Worm (Caenorhabditis elegans) whole organism, young adult: ENCODE results near the gene Y42H9AR.4.

Source experiments
- B0336.3 ChIP-seq: fragments of 200-800 bp; sonication (Bioruptor generic); IDR thresholded peaks from 2 replicates; pipeline ENCODE4 v1.3.6; 2022; ENCODE audit warnings: missing genetic modification characterization, missing compliant biosample characterization
- C06A6.2 ChIP-seq: fragments of 200-800 bp; sonication (Bioruptor generic); conservative IDR thresholded peaks from 2 replicates; pipeline ENCODE4 v1.3.6; 2022; ENCODE audit warnings: missing genetic modification characterization, missing compliant biosample characterization
- D2030.7 ChIP-seq: fragments of 200-800 bp; sonication (Bioruptor generic); IDR thresholded peaks from 2 replicates; pipeline ENCODE4 v1.3.6; 2022; ENCODE audit warnings: missing genetic modification reagents, missing genetic modification characterization, missing compliant biosample characterization
- F33H1.4 ChIP-seq: fragments of 200-800 bp; sonication (Bioruptor generic); IDR thresholded peaks from 2 replicates; pipeline ENCODE4 v1.3.6; 2022; ENCODE audit warnings: missing genetic modification reagents, missing genetic modification characterization, missing compliant biosample characterization
- F37B4.10 ChIP-seq: fragments of 200-800 bp; sonication (Bioruptor generic); IDR thresholded peaks from 2 replicates; pipeline ENCODE4 v1.3.6; 2022; ENCODE audit warnings: missing genetic modification characterization, missing compliant biosample characterization
- F39B2.1 ChIP-seq: fragments of 200-800 bp; sonication (Bioruptor generic); IDR thresholded peaks from 2 replicates; pipeline ENCODE4 v1.3.6; 2022; ENCODE audit warnings: missing genetic modification reagents, missing genetic modification characterization, missing compliant biosample characterization
- Y53F4B.3 ChIP-seq: fragments of 200-800 bp; sonication (Bioruptor generic); IDR thresholded peaks from 2 replicates; pipeline ENCODE4 v1.3.6; 2022; ENCODE audit warnings: missing genetic modification reagents, missing genetic modification characterization, missing compliant biosample characterization
- Y95B8A.8 ChIP-seq: fragments of 200-800 bp; sonication (Bioruptor generic); IDR thresholded peaks from 2 replicates; pipeline ENCODE4 v1.3.6; 2022; ENCODE audit warnings: missing genetic modification reagents, missing genetic modification characterization, missing compliant biosample characterization
- ceh-27 ChIP-seq: fragments of 200-800 bp; sonication (Bioruptor generic); optimal IDR thresholded peaks from 2 replicates; lab custom pipeline; 2018; ENCODE audit warnings: mild to moderate bottlenecking, missing genetic modification characterization, moderate library complexity, missing compliant biosample characterization
- ceh-91 ChIP-seq: fragments of 200-800 bp; sonication (Bioruptor generic); IDR thresholded peaks from 2 replicates; pipeline ENCODE4 v1.3.6; 2022; ENCODE audit warnings: missing genetic modification reagents, missing genetic modification characterization, missing compliant biosample characterization
- dox-1 ChIP-seq: fragments of 200-800 bp; sonication (Bioruptor generic); IDR thresholded peaks from 2 replicates; pipeline ENCODE4 v1.3.6; 2022; ENCODE audit warnings: missing genetic modification reagents, missing genetic modification characterization, missing compliant biosample characterization
- egl-44 ChIP-seq: fragments of 200-800 bp; sonication (Bioruptor generic); IDR thresholded peaks from 2 replicates; pipeline ENCODE4 v1.3.6; 2022; ENCODE audit warnings: missing genetic modification reagents, missing genetic modification characterization, missing compliant biosample characterization
- egrh-3 ChIP-seq: fragments of 200-800 bp; sonication (Bioruptor generic); IDR thresholded peaks from 2 replicates; pipeline ENCODE4 v1.3.6; 2022; ENCODE audit warnings: missing genetic modification reagents, missing genetic modification characterization, missing compliant biosample characterization
- ekl-4 ChIP-seq: fragments of 200-800 bp; sonication (Bioruptor generic); IDR thresholded peaks from 2 replicates; pipeline ENCODE4 v1.3.6; 2022; ENCODE audit warnings: missing genetic modification reagents, missing genetic modification characterization, missing compliant biosample characterization
- hsf-1 ChIP-seq: fragments of 200-800 bp; sonication (Bioruptor generic); IDR thresholded peaks from 2 replicates; pipeline ENCODE4 v1.3.6; 2022; ENCODE audit warnings: missing genetic modification reagents, missing genetic modification characterization, missing compliant biosample characterization
- lir-1 ChIP-seq: fragments of 200-800 bp; sonication (Bioruptor generic); conservative IDR thresholded peaks from 2 replicates; pipeline ENCODE4 v1.3.6; 2022; ENCODE audit warnings: missing genetic modification reagents, missing genetic modification characterization, missing compliant biosample characterization
- madf-8 ChIP-seq: fragments of 200-800 bp; sonication (Bioruptor generic); conservative IDR thresholded peaks from 2 replicates; pipeline ENCODE4 v1.3.6; 2022; ENCODE audit warnings: missing genetic modification reagents, missing genetic modification characterization, missing compliant biosample characterization
- mcd-1 ChIP-seq: fragments of 200-800 bp; sonication (Bioruptor generic); IDR thresholded peaks from 2 replicates; pipeline ENCODE4 v1.3.6; 2022; ENCODE audit warnings: missing genetic modification reagents, missing genetic modification characterization, missing compliant biosample characterization
- nfya-2 ChIP-seq: fragments of 200-800 bp; sonication (Bioruptor generic); IDR thresholded peaks from 2 replicates; pipeline ENCODE4 v1.3.6; 2022; ENCODE audit warnings: missing genetic modification reagents, missing genetic modification characterization, missing compliant biosample characterization
- nfyb-1 ChIP-seq: fragments of 200-800 bp; sonication (Bioruptor generic); IDR thresholded peaks from 2 replicates; pipeline ENCODE4 v1.3.6; 2022; ENCODE audit warnings: missing genetic modification reagents, missing genetic modification characterization, missing compliant biosample characterization
- nhr-179 ChIP-seq: sonication (generic microtip); optimal IDR thresholded peaks from 2 replicates; lab custom pipeline; 2016; ENCODE audit warnings: mild to moderate bottlenecking, missing genetic modification characterization, missing compliant biosample characterization
- nhr-27 ChIP-seq: fragments of 200-800 bp; sonication (Bioruptor generic); optimal IDR thresholded peaks from 2 replicates; lab custom pipeline; 2018; ENCODE audit warnings: mild to moderate bottlenecking, missing genetic modification characterization, moderate library complexity, missing compliant biosample characterization
- pbrm-1 ChIP-seq: fragments of 200-800 bp; sonication (Bioruptor generic); IDR thresholded peaks from 2 replicates; pipeline ENCODE4 v1.3.6; 2022; ENCODE audit warnings: missing genetic modification reagents, missing genetic modification characterization, missing compliant biosample characterization
- rec-8 ChIP-seq, 2 experiments: sonication (generic microtip); optimal IDR thresholded peaks; 2 replicates each; lab custom pipeline; 2016; ENCODE audit warnings: mild to moderate bottlenecking in 2 of 2, missing genetic modification characterization in 2 of 2, missing genetic modification reagents in 2 of 2, missing genotype in 2 of 2, missing biosample characterization in 1 of 2, missing compliant biosample characterization in 1 of 2, moderate library complexity in 1 of 2
- snpc-1.1 ChIP-seq: sonication (generic microtip); optimal IDR thresholded peaks from 2 replicates; lab custom pipeline; 2017; ENCODE audit warnings: missing genetic modification characterization, mild to moderate bottlenecking, missing compliant biosample characterization, antibody characterized with exemption, moderate library complexity, missing genotype, missing genetic modification reagents; ENCODE audit not compliant: insufficient read depth
- snpc-4 ChIP-seq, 5 experiments: fragments of 150-350 bp in 1 of 5; sonication (generic microtip) in 4 of 5; optimal IDR thresholded peaks; 2 replicates each; lab custom pipeline; 2014 to 2018; ENCODE audit warnings: missing genetic modification characterization in 5 of 5, missing biosample characterization in 3 of 5, antibody characterized with exemption in 2 of 5, mild to moderate bottlenecking in 2 of 5, missing compliant biosample characterization in 2 of 5, missing genotype in 2 of 5, moderate library complexity in 2 of 5, missing genetic modification reagents in 1 of 5
- tlf-1 ChIP-seq: fragments of 200-800 bp; sonication (Bioruptor generic); optimal IDR thresholded peaks from 2 replicates; lab custom pipeline; 2018; ENCODE audit warnings: mild to moderate bottlenecking, missing genetic modification characterization, missing compliant biosample characterization
- xnd-1 ChIP-seq: sonication (generic microtip); optimal IDR thresholded peaks from 2 replicates; lab custom pipeline; 2016; ENCODE audit warnings: missing genotype, missing genetic modification reagents, missing genetic modification characterization, missing compliant biosample characterization
- zfh-2 ChIP-seq: fragments of 200-800 bp; sonication (Bioruptor generic); conservative IDR thresholded peaks from 2 replicates; pipeline ENCODE4 v1.3.6; 2022; ENCODE audit warnings: missing genetic modification reagents, missing genetic modification characterization, missing compliant biosample characterization

The Y42H9AR.4 gene

ce11 chrIV:8075516-8075915, 36.5 kb downstream of the Y42H9AR.4 start:
- TF ChIP-seq Y53F4B.3 (no peak), snpc-1.1 (tag; lab: Kevin White, UChicago) (peak; percentile 51), snpc-4 (GFP tag; optimal IDR thresholded peaks at IDR 0.05; lab: Kevin White, UChicago) (no peak), snpc-4 (tag; optimal IDR thresholded peaks at IDR 0.05; lab: Kevin White, UChicago) (peak in 3 of 4 experiments; percentile 26 to 54 (median 52))

- TF ChIP-seq pbrm-1 (0 out of 2 replicates have a peak, but pooled peaks have one; percentile 53), egrh-3 (GFP tag; lab: Robert Waterston, UW) (peak; percentile 35), dox-1 (GFP tag; lab: Robert Waterston, UW) (peak; percentile 69; the same call in 1 of the 2 replicates), F33H1.4 (peak; percentile 78), D2030.7 (GFP tag; lab: Robert Waterston, UW) (peak; percentile 12; the same call in 1 of the 2 replicates), mcd-1 (GFP tag; lab: Robert Waterston, UW) (peak; percentile 26; the same call in 1 of the 2 replicates), ceh-91 (GFP tag; lab: Robert Waterston, UW) (0 out of 2 replicates have a peak, but pooled peaks have one; percentile 38), F37B4.10 (GFP tag; lab: Robert Waterston, UW) (0 out of 2 replicates have a peak, but pooled peaks have one; percentile 34)
Observed at ce11 chrIV:8073660-8074059, 38.4 kb downstream of the Y42H9AR.4 start.

ce11 chrIV:8072689-8073088, 39.3 kb downstream of the Y42H9AR.4 start:
- TF ChIP-seq F33H1.4 = 0 out of 2 replicates have a peak, but pooled peaks have one; percentile 6
- TF ChIP-seq hsf-1 = peak; percentile 96
- TF ChIP-seq dox-1 (GFP tag; lab: Robert Waterston, UW) = peak; percentile 56
- 0 out of 2 replicates have a peak, but pooled peaks have one; percentile 27 for TF ChIP-seq ekl-4 (GFP tag; lab: Robert Waterston, UW)
- TF ChIP-seq, all 124 proteins: peak for 4; not testable (repeated sequence) for 120

- TF ChIP-seq xnd-1 (tag; lab: Kevin White, UChicago) (no peak), ceh-27 (GFP tag; lab: Kevin White, UChicago) (peak; percentile 64)
Observed at ce11 chrIV:8070934-8071333, 41.1 kb downstream of the Y42H9AR.4 start.

- TF ChIP-seq C06A6.2 (peak; percentile 22; the same call in 1 of the 2 replicates), nhr-27 (tag; lab: Kevin White, UChicago) (no peak), lir-1 (GFP tag; lab: Robert Waterston, UW) (no peak), tlf-1 (no peak), rec-8 (tag; optimal IDR thresholded peaks at IDR 0.05; lab: Kevin White, UChicago) (no peak), B0336.3 (no peak), nfyb-1 (GFP tag; lab: Robert Waterston, UW) (no peak), nfya-2 (no peak), zfh-2 (peak; percentile 63), egl-44 (no peak), nhr-179 (tag; lab: Kevin White, UChicago) (no peak), Y95B8A.8 (no peak), snpc-4 (GFP tag; optimal IDR thresholded peaks at IDR 0.05; lab: Kevin White, UChicago) (no peak), snpc-4 (tag; optimal IDR thresholded peaks at IDR 0.05; lab: Kevin White, UChicago) (no peak), F39B2.1 (GFP tag; lab: Robert Waterston, UW) (no peak)
Observed at ce11 chrIV:8070299-8070698, 41.7 kb downstream of the Y42H9AR.4 start.

- TF ChIP-seq zfh-2 (peak; percentile 37; the same call in 1 of the 2 replicates), madf-8 (no peak)
Observed at ce11 chrIV:8069104-8069503, 42.9 kb downstream of the Y42H9AR.4 start.
